Worm (Caenorhabditis elegans) whole organism, midembryonic: ENCODE results near the gene Y42H9AR.1.
"Not testable (repeated sequence)": the region's sequence is repeated elsewhere in the genome, so short reads cannot be mapped to it uniquely, and the experiment has no call there.

Experiments
- T22C8.4 ChIP-seq: fragments of 200-800 bp; sonication (Bioruptor generic); IDR thresholded peaks from 2 replicates; pipeline ENCODE4 v1.3.6; 2022; ENCODE audit warnings: missing genetic modification characterization, missing compliant biosample characterization
- cog-1 ChIP-seq: sonication (generic microtip); optimal IDR thresholded peaks from 2 replicates; lab custom pipeline; 2016; ENCODE audit warnings: missing genetic modification characterization, missing compliant biosample characterization
- flt-1 ChIP-seq: fragments of 200-800 bp; sonication (Bioruptor generic); IDR thresholded peaks from 2 replicates; pipeline ENCODE4 v1.3.6; 2022; ENCODE audit warnings: missing genetic modification characterization, missing compliant biosample characterization
- klf-2 ChIP-seq: fragments of 200-800 bp; sonication (Bioruptor generic); conservative IDR thresholded peaks from 2 replicates; pipeline ENCODE4 v1.3.6; 2022; ENCODE audit warnings: missing genetic modification reagents, missing genetic modification characterization, missing compliant biosample characterization
- med-1 ChIP-seq: sonication (generic microtip); optimal IDR thresholded peaks from 2 replicates; lab custom pipeline; 2017; ENCODE audit warnings: missing genetic modification characterization, mild to moderate bottlenecking, missing compliant biosample characterization, antibody characterized with exemption, missing genetic modification reagents; ENCODE audit not compliant: insufficient read depth
- ref-1 ChIP-seq: fragments of 200-800 bp; sonication (Bioruptor generic); conservative IDR thresholded peaks from 2 replicates; pipeline ENCODE4 v1.3.6; 2022; ENCODE audit warnings: missing genetic modification reagents, missing genetic modification characterization, missing compliant biosample characterization
- tab-1 ChIP-seq: fragments of 200-800 bp; sonication (Bioruptor generic); IDR thresholded peaks from 2 replicates; pipeline ENCODE4 v1.3.6; 2022; ENCODE audit warnings: missing genetic modification characterization, missing compliant biosample characterization
- ztf-23 ChIP-seq: fragments of 200-800 bp; sonication (Bioruptor generic); IDR thresholded peaks from 2 replicates; pipeline ENCODE4 v1.3.6; 2022; ENCODE audit warnings: missing genetic modification reagents, missing genetic modification characterization, missing compliant biosample characterization
- ztf-29 ChIP-seq: fragments of 200-800 bp; sonication (Bioruptor generic); IDR thresholded peaks from 2 replicates; pipeline ENCODE4 v1.3.6; 2022; ENCODE audit warnings: missing genetic modification reagents, missing genetic modification characterization, missing compliant biosample characterization

Gene Y42H9AR.1

DNA sequence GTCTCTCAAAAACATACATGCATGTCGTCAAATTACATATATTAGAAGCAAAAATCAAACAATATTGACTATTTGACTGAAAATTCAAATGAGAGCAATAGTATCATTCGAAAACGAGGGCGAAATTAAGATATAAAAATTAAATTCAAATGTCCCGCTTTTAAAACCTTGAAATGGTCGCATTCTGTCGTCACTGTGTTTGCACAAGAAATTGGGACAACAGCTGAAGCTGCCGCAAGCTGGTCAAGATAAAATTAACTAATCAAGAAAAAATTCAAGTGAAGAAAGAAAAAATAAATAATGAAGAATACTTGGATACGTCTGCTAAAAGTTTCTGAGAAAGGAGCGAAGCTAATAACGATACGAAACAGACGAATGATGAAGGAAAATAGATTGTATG lies 547 bp upstream of the Y42H9AR.1 start:
- TF ChIP-seq ref-1, result no peak
- no peak for TF ChIP-seq T22C8.4
- TF ChIP-seq ztf-29, result no peak
- TF ChIP-seq ztf-23 (GFP tag; lab: Robert Waterston, UW), result no peak
- no peak for TF ChIP-seq flt-1
- no peak for TF ChIP-seq klf-2 (GFP tag; lab: Robert Waterston, UW)
- no peak for TF ChIP-seq cog-1 (tag; lab: Kevin White, UChicago)
- no peak for TF ChIP-seq med-1
- TF ChIP-seq tab-1 (GFP tag; lab: Robert Waterston, UW), result no peak

DNA sequence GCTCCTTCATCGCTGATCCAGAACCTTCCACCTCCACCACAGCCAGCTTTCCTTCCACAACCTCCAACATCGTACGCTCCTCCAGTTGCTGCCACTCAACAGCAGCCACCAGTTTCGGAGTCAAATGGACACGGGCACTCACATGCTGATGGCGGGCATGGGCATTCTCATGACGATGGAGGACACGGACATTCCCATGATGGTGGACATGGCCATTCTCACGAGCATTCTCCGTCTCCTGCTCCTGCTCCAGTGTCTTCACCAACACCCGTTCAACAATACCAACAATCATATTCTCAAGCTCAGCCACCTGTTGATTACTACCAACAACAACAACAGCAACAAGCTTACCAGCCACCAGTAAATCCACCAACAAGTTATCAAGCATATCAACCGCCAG lies 1.3 kb downstream of the Y42H9AR.1 start:
- TF ChIP-seq med-1 (no peak), T22C8.4 (no peak), cog-1 (tag; lab: Kevin White, UChicago) (no peak), ztf-23 (GFP tag; lab: Robert Waterston, UW) (no peak), ref-1 (no peak), klf-2 (GFP tag; lab: Robert Waterston, UW) (no peak), tab-1 (GFP tag; lab: Robert Waterston, UW) (no peak), ztf-29 (no peak), flt-1 (no peak)

DNA sequence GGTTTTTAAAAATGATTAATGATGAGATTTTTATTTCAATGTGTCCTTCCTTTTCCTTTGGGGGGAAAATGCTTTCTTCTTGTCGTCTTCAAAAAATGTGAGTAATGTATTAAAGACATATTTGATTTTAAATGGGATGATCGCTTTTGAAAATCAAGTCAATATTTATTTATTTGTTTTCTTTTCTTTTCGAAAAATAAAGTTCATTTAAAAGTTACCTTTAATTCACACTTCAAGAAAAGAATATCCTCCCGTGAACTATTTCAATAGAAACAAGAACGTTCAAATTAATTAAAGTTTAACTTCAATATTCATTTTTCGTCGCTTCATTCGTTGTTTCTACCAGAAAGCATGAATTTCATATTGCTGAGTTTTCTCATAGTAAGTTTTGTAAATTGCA lies 2.3 kb downstream of the Y42H9AR.1 start, which contains the start of gene irld-8:
Gene irld-8, plus strand, starts transcription at position 301 of the 400 bp plus-strand sequence.
- TF ChIP-seq tab-1 (GFP tag; lab: Robert Waterston, UW) (no peak), ref-1 (no peak), T22C8.4 (no peak), ztf-29 (no peak), klf-2 (GFP tag; lab: Robert Waterston, UW) (no peak), cog-1 (tag; lab: Kevin White, UChicago) (no peak), med-1 (no peak), ztf-23 (GFP tag; lab: Robert Waterston, UW) (no peak), flt-1 (no peak)

DNA sequence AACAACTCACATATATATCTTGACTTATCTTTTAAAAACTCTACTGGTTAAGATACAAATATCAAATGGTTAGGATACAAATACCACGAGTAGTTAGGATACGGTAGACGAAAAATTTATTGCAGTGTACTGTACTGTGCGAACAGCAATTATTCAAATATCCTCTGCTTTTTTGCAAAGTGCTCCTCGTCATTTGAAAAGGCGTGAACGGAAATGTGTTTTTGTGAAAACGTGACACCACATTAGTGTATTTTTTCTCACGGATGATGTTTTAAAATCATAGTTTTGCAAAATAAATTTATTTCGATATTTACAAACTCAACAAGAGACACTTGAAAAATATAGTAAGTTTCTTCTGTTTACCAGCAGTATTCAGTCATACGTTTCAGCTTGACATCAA lies 5.6 kb downstream of the Y42H9AR.1 start, which contains the start of gene F42G8.8:
Gene F42G8.8, plus strand, starts transcription at position 301 of the 400 bp plus-strand sequence.
- TF ChIP-seq med-1, result no peak
- no peak for TF ChIP-seq ztf-29
- TF ChIP-seq flt-1, result no peak
- TF ChIP-seq tab-1 (GFP tag; lab: Robert Waterston, UW), result no peak
- no peak for TF ChIP-seq cog-1 (tag; lab: Kevin White, UChicago)

DNA sequence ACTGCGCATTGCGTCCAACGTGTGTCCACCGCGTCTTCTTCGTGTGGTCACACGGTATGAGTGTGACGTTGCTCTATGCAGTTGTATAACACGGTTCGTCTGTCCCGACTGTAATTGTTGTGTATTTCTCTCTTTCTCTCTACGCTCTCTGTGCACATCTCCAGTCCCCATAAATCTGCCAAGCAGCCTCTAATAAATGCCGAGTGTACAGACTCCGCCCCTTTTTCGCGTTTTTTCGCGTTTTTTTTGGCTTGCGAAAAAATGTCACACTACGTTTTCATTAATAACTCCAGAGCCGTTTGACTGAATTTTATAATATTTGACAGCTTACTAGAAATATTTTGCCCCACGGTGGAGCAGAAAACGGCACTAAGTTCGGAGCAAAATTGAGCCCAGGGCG lies 9.2 kb downstream of the Y42H9AR.1 start, which contains the start of gene erp-44.3:
Gene erp-44.3, plus strand, starts transcription at position 301 of the 400 bp plus-strand sequence.
- TF ChIP-seq med-1, ref-1, flt-1: not testable (repeated sequence)

DNA sequence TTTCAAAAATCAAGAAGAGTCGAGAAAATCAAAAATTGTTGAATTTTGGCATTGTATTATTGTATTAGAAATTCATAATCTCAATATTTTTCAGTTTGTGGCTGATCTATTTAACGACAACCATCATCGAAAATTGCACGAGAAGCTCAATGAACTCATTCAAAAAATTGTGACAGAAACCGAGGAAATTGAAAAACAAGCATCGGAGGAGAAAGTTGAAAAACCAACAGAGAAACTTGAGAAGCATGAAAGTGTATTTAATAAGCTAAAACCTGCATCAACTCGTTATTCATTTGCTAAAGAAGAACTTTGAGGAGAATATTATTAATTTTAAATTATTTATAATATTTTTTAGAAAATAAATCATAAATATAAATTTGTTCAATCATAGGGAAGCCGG lies 13.7 kb downstream of the Y42H9AR.1 start, which contains the start of gene ceph-41:
Gene ceph-41, plus strand, starts transcription at position 301 of the 400 bp plus-strand sequence.
- no peak for TF ChIP-seq tab-1 (GFP tag; lab: Robert Waterston, UW)
- TF ChIP-seq cog-1 (tag; lab: Kevin White, UChicago), result no peak
- TF ChIP-seq med-1, result no peak
- no peak for TF ChIP-seq T22C8.4
- TF ChIP-seq ztf-23 (GFP tag; lab: Robert Waterston, UW), result no peak
- TF ChIP-seq ref-1, result no peak
- no peak for TF ChIP-seq klf-2 (GFP tag; lab: Robert Waterston, UW)
- TF ChIP-seq ztf-29, result no peak
- no peak for TF ChIP-seq flt-1

DNA sequence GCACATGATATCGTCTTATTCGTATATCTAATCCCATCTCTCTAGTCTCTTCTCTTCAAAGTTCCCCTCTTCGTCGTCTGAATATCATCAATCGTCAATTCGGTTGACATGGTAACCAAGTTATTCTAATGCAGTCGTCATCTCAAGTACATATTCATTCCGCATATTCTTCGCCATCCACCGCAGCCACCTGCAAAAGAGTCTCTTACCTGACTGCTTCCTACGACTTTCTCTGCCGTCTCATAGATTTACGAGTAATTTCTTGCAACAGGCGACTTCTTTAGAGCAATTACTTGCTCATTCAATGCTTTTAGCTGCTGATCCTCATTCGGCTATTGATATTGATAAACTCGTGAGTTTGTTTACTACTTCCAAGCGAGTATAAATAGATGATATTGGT lies 14.2 kb downstream of the Y42H9AR.1 start:
- TF ChIP-seq cog-1 (tag; lab: Kevin White, UChicago), result no peak
- no peak for TF ChIP-seq T22C8.4
- TF ChIP-seq med-1, result no peak
- no peak for TF ChIP-seq ztf-29
- no peak for TF ChIP-seq ref-1
- TF ChIP-seq klf-2 (GFP tag; lab: Robert Waterston, UW), result no peak
- no peak for TF ChIP-seq ztf-23 (GFP tag; lab: Robert Waterston, UW)
- TF ChIP-seq flt-1, result no peak
- no peak for TF ChIP-seq tab-1 (GFP tag; lab: Robert Waterston, UW)

DNA sequence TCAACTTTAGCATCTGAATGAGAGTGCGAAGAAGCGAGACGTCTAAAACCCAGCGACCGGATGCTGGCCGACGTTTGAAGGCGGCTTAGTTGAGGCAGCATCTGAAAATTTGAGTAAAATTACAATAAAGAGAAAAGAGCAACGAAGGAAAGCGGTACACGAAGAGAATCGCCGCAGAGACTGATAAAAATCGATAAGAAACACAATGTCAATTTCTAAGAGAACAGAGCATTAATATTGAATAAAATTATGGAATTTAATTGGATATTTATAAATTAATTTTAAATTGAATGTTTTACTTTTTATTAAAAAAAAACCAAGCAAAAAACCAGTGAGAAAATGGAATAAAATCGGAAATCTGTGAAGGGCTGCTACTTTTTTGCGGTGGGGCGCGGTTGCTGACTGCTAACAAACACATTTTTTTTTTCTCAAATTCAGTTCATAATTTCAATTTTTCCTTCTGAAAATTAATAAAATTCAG lies 17.0 kb downstream of the Y42H9AR.1 start, which contains the start of the genes ndub-11 and moc-3:
Gene ndub-11, minus strand, starts transcription at position 101 of the 481 bp plus-strand sequence.
Gene moc-3, plus strand, starts transcription at position 431 of the 481 bp plus-strand sequence.
- TF ChIP-seq klf-2 (GFP tag; lab: Robert Waterston, UW) (no peak), tab-1 (GFP tag; lab: Robert Waterston, UW) (no peak)

DNA sequence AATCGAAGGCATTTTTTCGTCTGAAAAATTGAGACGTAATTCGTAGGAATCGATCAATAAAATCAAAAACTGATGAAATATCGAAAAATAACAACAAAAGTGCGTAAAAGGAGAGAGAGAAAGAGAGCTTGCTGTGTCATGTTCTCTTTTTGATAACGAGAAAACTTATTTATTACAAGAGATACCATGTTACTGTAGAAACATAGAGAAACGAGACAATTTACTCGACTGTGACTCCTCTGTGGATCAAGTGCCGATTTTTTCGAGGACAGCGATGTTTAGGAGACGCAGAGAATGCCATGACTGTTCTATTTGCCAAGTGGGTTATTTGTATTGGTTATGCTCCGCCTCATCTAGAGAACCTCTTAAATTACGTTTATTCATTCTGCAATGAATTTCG lies 20.3 kb downstream of the Y42H9AR.1 start, which contains the start of gene sph-1:
Gene sph-1, minus strand, starts transcription at position 23 of the 400 bp plus-strand sequence.
- TF ChIP-seq ztf-29 (no peak), tab-1 (GFP tag; lab: Robert Waterston, UW) (no peak), ztf-23 (GFP tag; lab: Robert Waterston, UW) (no peak), flt-1 (no peak), cog-1 (tag; lab: Kevin White, UChicago) (no peak), ref-1 (no peak), T22C8.4 (no peak), med-1 (no peak)

DNA sequence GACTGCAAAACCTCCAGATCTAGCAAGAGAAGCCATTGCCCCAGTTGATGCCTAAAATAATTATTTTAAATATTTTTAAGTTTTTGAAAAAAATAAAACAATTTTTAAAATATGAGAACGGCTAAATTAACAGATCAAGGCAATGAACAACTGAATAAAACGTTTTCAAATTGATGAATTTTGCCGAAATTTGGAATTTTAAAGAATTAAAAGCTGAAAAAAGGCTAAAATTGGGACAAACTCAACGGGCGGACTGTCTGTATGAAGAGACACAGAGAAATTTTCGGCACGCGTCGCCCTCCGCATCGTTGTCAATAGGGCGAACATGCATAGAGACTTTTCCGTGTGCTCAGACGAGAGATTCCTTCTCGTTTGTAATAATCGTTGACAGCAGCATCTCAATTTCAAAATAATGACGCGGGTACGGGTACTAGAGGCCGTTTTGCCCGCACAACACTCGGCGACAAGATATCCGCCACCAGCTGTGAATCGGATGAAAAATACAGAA lies 22.9 kb downstream of the Y42H9AR.1 start, which contains the start of the genes isp-1 and islo-1:
Gene isp-1, minus strand, starts transcription at position 51 of the 508 bp plus-strand sequence.
Gene islo-1, plus strand, starts transcription at position 385 of the 508 bp plus-strand sequence.
- TF ChIP-seq tab-1 (GFP tag; lab: Robert Waterston, UW), result 0 out of 2 replicates have a peak, but pooled peaks have one; percentile 16
- 0 out of 2 replicates have a peak, but pooled peaks have one; percentile 31 for TF ChIP-seq ztf-23 (GFP tag; lab: Robert Waterston, UW)
- TF ChIP-seq T22C8.4, result no peak
- TF ChIP-seq klf-2 (GFP tag; lab: Robert Waterston, UW), result no peak
- TF ChIP-seq ref-1, result no peak
- TF ChIP-seq flt-1, result no peak
- TF ChIP-seq med-1, result no peak
- TF ChIP-seq ztf-29, result no peak

DNA sequence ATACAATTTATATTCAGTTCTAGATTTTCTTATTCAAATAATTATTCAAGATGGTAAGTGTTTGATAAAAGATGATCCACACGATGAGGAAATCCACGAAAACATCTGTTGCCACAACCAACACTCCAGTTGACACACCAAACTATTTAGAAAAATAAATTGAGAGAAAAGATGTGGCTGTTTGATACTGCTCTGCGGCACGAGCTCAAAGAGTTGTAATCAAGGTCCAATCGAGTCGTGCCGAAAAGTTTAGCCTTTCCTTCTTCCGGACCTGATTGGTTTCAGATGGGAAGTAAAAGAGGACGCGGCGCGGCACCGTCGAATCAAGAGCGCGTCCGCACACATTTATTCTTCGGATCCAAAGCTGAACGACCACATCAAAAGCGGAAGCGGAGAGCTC lies 23.4 kb downstream of the Y42H9AR.1 start:
- no peak for TF ChIP-seq ztf-23 (GFP tag; lab: Robert Waterston, UW)
- no peak for TF ChIP-seq T22C8.4
- no peak for TF ChIP-seq ztf-29
- TF ChIP-seq cog-1 (tag; lab: Kevin White, UChicago), result no peak
- no peak for TF ChIP-seq flt-1
- no peak for TF ChIP-seq med-1
- no peak for TF ChIP-seq klf-2 (GFP tag; lab: Robert Waterston, UW)
- no peak for TF ChIP-seq ref-1
- TF ChIP-seq tab-1 (GFP tag; lab: Robert Waterston, UW), result no peak
